Worm (Caenorhabditis elegans): ENCODE results near the gene srm-3.

- no peak for TF ChIP-seq ceh-79 (tag; optimal IDR thresholded peaks at IDR 0.05)
- TF ChIP-seq B0261.1 (tag; optimal IDR thresholded peaks at IDR 0.05): no peak
- TF ChIP-seq ccch-3 (GFP tag; optimal IDR thresholded peaks at IDR 0.05): no peak
- TF ChIP-seq efl-1 (GFP tag; optimal IDR thresholded peaks at IDR 0.05): no peak
- TF ChIP-seq F57A8.1 (GFP tag; optimal IDR thresholded peaks at IDR 0.05): no peak
- no peak for TF ChIP-seq pha-4 (tag; optimal IDR thresholded peaks at IDR 0.05)
- no peak for TF ChIP-seq gei-17 (GFP tag; optimal IDR thresholded peaks at IDR 0.05)
- no peak for TF ChIP-seq nfya-2 (GFP tag; IDR thresholded peaks at IDR 0.05)
- TF ChIP-seq madf-8 (GFP tag; conservative IDR thresholded peaks at IDR 0.05): no peak
- TF ChIP-seq T26A5.8 (tag; optimal IDR thresholded peaks at IDR 0.05): no peak
- no peak for TF ChIP-seq tlf-1 (GFP tag; optimal IDR thresholded peaks at IDR 0.05)
- TF ChIP-seq mxl-1 (tag; optimal IDR thresholded peaks at IDR 0.05): no peak
- no peak for TF ChIP-seq madf-10 (tag; optimal IDR thresholded peaks at IDR 0.05)
- no peak for TF ChIP-seq B0336.3 (GFP tag; IDR thresholded peaks at IDR 0.05)
Measured at ce11 chrIV:9624275-9624674, 24.5 kb upstream of the srm-3 start, which contains the start of gene W09C2.8.

Measured in whole organism, young adult.